Worm (Caenorhabditis elegans): Measurements from ENCODE around the gene nspd-2.

nspd-2 gene

DNA sequence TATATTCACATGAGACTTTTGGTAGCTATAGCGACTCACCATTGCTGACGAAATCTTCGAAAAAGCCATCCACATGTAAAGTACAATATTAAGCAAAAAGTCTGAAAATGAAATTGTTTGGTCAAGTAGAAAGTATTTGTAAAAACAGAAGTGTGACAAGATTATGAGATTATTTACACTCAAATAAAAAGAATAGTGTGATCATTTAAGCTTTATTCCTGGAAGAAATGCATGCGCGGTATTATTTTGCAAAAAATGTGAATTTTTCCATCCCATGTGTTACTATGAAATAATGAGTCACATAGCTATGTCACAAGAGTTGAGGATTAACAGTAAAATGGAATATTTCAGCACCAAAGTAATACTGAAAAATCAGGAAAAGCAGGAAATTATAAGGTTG is 33.2 kb upstream of the nspd-2 start, which contains the start of gene dct-15:
dct-15 (minus strand) TSS at position 101 of the 400 bp plus-strand sequence.
- TF ChIP-seq unc-130 (GFP tag; optimal IDR thresholded peaks at IDR 0.05) (no peak), ztf-3 (GFP tag; optimal IDR thresholded peaks at IDR 0.05) (no peak), lsl-1 (GFP tag; optimal IDR thresholded peaks at IDR 0.05) (no peak), snpc-4 (GFP tag; optimal IDR thresholded peaks at IDR 0.05) (no peak), snpc-4 (tag; optimal IDR thresholded peaks at IDR 0.05) (no peak), egrh-3 (GFP tag; IDR thresholded peaks at IDR 0.05) (no peak), ceh-91 (GFP tag; IDR thresholded peaks at IDR 0.05) (no peak), F10E7.11 (tag; optimal IDR thresholded peaks at IDR 0.05) (no peak), ztf-25 (GFP tag; IDR thresholded peaks at IDR 0.05) (no peak), snpc-1.1 (tag; optimal IDR thresholded peaks at IDR 0.05; ENCODE audit: insufficient read depth) (no peak), C06A6.2 (GFP tag; conservative IDR thresholded peaks at IDR 0.05) (no peak), K12H6.12 (tag; optimal IDR thresholded peaks at IDR 0.05) (no peak), F33H1.4 (GFP tag; IDR thresholded peaks at IDR 0.05) (no peak), F49E8.2 (tag; optimal IDR thresholded peaks at IDR 0.05; ENCODE audit: insufficient read depth) (no peak), pha-4 (tag; optimal IDR thresholded peaks at IDR 0.05) (no peak), cebp-1 (GFP tag; IDR thresholded peaks at IDR 0.05) (no peak), cebp-1 (tag; optimal IDR thresholded peaks at IDR 0.05) (no peak), ceh-40 (GFP tag; IDR thresholded peaks at IDR 0.05) (no peak), ccch-3 (GFP tag; optimal IDR thresholded peaks at IDR 0.05) (no peak), F23B12.7 (tag; optimal IDR thresholded peaks at IDR 0.05; ENCODE audit: insufficient read depth) (no peak), madf-10 (tag; optimal IDR thresholded peaks at IDR 0.05) (no peak), madf-8 (GFP tag; conservative IDR thresholded peaks at IDR 0.05) (no peak)

DNA sequence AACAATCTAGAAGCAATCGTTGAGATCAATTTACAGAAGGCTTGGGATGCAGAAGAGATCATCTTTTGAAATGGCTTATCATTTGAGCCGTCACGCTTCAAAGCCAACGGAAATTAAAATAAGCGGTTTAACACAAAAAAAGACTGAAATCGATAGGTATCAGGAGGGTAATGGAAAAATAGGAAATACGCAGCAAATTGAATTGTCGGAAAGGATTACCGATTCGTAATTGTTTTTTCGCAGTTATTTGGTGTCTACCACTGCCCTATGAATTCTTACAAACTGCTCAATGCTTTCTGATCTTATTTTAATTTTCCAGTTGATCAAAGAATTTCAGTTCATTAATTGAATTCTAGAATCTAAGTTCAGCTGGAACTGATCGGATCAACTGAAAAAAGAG is 32.4 kb upstream of the nspd-2 start:
- TF ChIP-seq efl-1 (GFP tag; optimal IDR thresholded peaks at IDR 0.05) (no peak), F52B5.7 (tag; optimal IDR thresholded peaks at IDR 0.05) (no peak), lin-40 (tag; optimal IDR thresholded peaks at IDR 0.05) (no peak), dox-1 (GFP tag; IDR thresholded peaks at IDR 0.05) (no peak), nhr-80 (tag; optimal IDR thresholded peaks at IDR 0.05) (no peak), madf-3 (GFP tag; IDR thresholded peaks at IDR 0.05) (no peak), let-526 (GFP tag; IDR thresholded peaks at IDR 0.05) (no peak), attf-5 (GFP tag; optimal IDR thresholded peaks at IDR 0.05) (no peak)

DNA sequence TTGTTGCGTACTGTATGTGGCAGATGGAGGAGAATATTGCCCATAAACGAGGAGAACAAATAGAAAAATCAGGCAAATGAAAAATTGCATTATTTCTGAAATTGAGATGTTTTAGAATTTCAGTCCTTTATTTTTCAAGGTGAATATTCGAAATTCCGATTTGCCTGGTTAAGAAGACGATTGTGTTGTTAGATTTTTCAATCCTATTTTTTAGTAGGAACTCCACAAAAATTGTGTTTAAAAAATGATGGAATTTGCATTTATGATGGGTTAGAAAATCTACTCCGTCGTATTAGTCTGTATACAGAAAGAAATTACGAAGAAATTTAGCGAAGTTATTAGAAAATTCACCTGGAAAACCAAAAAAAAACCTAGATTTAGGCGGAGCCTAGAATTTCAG is 28.4 kb upstream of the nspd-2 start, which contains the start of gene egl-20:
egl-20 (minus strand) TSS at position 101 of the 400 bp plus-strand sequence.
- TF ChIP-seq lin-40 (tag; optimal IDR thresholded peaks at IDR 0.05) (no peak), lir-1 (GFP tag; conservative IDR thresholded peaks at IDR 0.05) (no peak), rpc-1 (optimal IDR thresholded peaks at IDR 0.05) (no peak), rpc-1 (tag; optimal IDR thresholded peaks at IDR 0.05) (no peak), nhr-80 (tag; optimal IDR thresholded peaks at IDR 0.05) (no peak), hmg-20 (GFP tag; IDR thresholded peaks at IDR 0.05) (no peak), Y67H2A.10 (GFP tag; conservative IDR thresholded peaks at IDR 0.05) (no peak), unc-62 (GFP tag; optimal IDR thresholded peaks at IDR 0.05) (no peak), bed-2 (GFP tag; IDR thresholded peaks at IDR 0.05) (no peak), die-1 (tag; optimal IDR thresholded peaks at IDR 0.05) (no peak), cebp-1 (GFP tag; IDR thresholded peaks at IDR 0.05) (no peak), cebp-1 (tag; optimal IDR thresholded peaks at IDR 0.05) (no peak), pbrm-1 (GFP tag; IDR thresholded peaks at IDR 0.05) (no peak), cebp-2 (GFP tag; IDR thresholded peaks at IDR 0.05) (no peak), snpc-4 (GFP tag; optimal IDR thresholded peaks at IDR 0.05) (no peak), snpc-4 (tag; optimal IDR thresholded peaks at IDR 0.05) (no peak), nfyb-1 (GFP tag; IDR thresholded peaks at IDR 0.05) (no peak), nhr-179 (tag; optimal IDR thresholded peaks at IDR 0.05) (no peak)
